Worm (Caenorhabditis elegans): ENCODE data around the gene B0464.9.

Gene B0464.9

ce11 chrIII:9513006-9513405 lies 47.4 kb downstream of the B0464.9 start:
- no peak for TF ChIP-seq ceh-90 (tag; optimal IDR thresholded peaks at IDR 0.05)

ce11 chrIII:9513569-9513968 lies 48.0 kb downstream of the B0464.9 start, which contains the start of gene F55H2.8:
Gene F55H2.8, plus strand, starts transcription at chrIII:9513869.
- TF ChIP-seq ceh-82 (tag; optimal IDR thresholded peaks at IDR 0.05) (no peak), zip-4 (GFP tag; optimal IDR thresholded peaks at IDR 0.05) (no peak), nhr-84 (tag; optimal IDR thresholded peaks at IDR 0.05) (no peak), fos-1 (tag; optimal IDR thresholded peaks at IDR 0.05) (no peak), hpl-2 (GFP tag; optimal IDR thresholded peaks at IDR 0.05) (no peak), unc-98 (GFP tag; IDR thresholded peaks at IDR 0.05) (no peak), nhr-20 (tag; optimal IDR thresholded peaks at IDR 0.05) (no peak), aha-1 (tag; optimal IDR thresholded peaks at IDR 0.05) (no peak), efl-3 (GFP tag; optimal IDR thresholded peaks at IDR 0.05) (no peak)

ce11 chrIII:9516148-9516547 lies 50.6 kb downstream of the B0464.9 start, which contains the start of gene F55H2.7:
Gene F55H2.7, minus strand, starts transcription at chrIII:9516248.
- TF ChIP-seq ces-1 (GFP tag; optimal IDR thresholded peaks at IDR 0.05) (no peak), lin-39 (tag; optimal IDR thresholded peaks at IDR 0.05) (no peak), lsy-2 (tag; optimal IDR thresholded peaks at IDR 0.05) (no peak), nhr-19 (GFP tag; conservative IDR thresholded peaks at IDR 0.05) (no peak), vab-15 (tag; optimal IDR thresholded peaks at IDR 0.05) (no peak), ceh-82 (tag; optimal IDR thresholded peaks at IDR 0.05) (no peak), fkh-10 (GFP tag; optimal IDR thresholded peaks at IDR 0.05) (no peak), nhr-84 (tag; optimal IDR thresholded peaks at IDR 0.05) (no peak), irx-1 (tag; optimal IDR thresholded peaks at IDR 0.05) (no peak), alr-1 (tag; optimal IDR thresholded peaks at IDR 0.05; ENCODE audit: borderline replicate concordance) (no peak)
